Fruit fly (Drosophila melanogaster) whole organism, embryonic: ENCODE data around the gene CG11723.

ENCODE experiments used
- Aef1 ChIP-seq: fragments of 200-800 bp; sonication (Bioruptor generic); IDR thresholded peaks from 3 replicates; pipeline ENCODE4 v1.3.6; 2022; ENCODE audit warnings: missing biosample characterization, missing genetic modification characterization
- Atf-2 ChIP-seq: fragments of 200-800 bp; sonication (Bioruptor generic); optimal IDR thresholded peaks from 2 replicates; lab custom pipeline; 2016; ENCODE audit warnings: missing biosample characterization, missing genetic modification characterization
- Atf3 ChIP-seq: fragments of 200-800 bp; sonication (Bioruptor generic); optimal IDR thresholded peaks from 3 replicates; lab custom pipeline; 2016; ENCODE audit warnings: missing biosample characterization, missing genetic modification characterization
- Blimp-1 ChIP-seq: fragments of 200-800 bp; sonication (Bioruptor generic); optimal IDR thresholded peaks from 3 replicates; lab custom pipeline; 2018; ENCODE audit warnings: missing biosample characterization, missing genetic modification characterization, mild to moderate bottlenecking, moderate library complexity, missing genetic modification reagents
- CG10147 ChIP-seq: fragments of 200-800 bp; sonication (Bioruptor generic); optimal IDR thresholded peaks from 2 replicates; lab custom pipeline; 2019; ENCODE audit warnings: missing biosample characterization, mild to moderate bottlenecking, missing genetic modification characterization, moderate library complexity
- CG10274 ChIP-seq: fragments of 200-800 bp; sonication (Bioruptor generic); optimal IDR thresholded peaks from 3 replicates; lab custom pipeline; 2017; ENCODE audit warnings: missing biosample characterization, mild to moderate bottlenecking, missing genetic modification characterization
- CG12659 ChIP-seq: fragments of 200-800 bp; sonication (Bioruptor generic); optimal IDR thresholded peaks from 3 replicates; lab custom pipeline; 2017; ENCODE audit warnings: mild to moderate bottlenecking, missing biosample characterization, missing genetic modification reagents, missing genetic modification characterization
- CG12942 ChIP-seq: fragments of 200-800 bp; sonication (Bioruptor generic); optimal IDR thresholded peaks from 3 replicates; lab custom pipeline; 2016; ENCODE audit warnings: missing biosample characterization, missing genetic modification characterization
- CG14014 ChIP-seq: fragments of 200-800 bp; sonication (Bioruptor generic); IDR thresholded peaks from 2 replicates; pipeline ENCODE4 v1.3.6; 2022; ENCODE audit warnings: missing biosample characterization, missing genetic modification characterization
- CG14441 ChIP-seq: fragments of 200-800 bp; sonication (Bioruptor generic); IDR thresholded peaks from 2 replicates; pipeline ENCODE4 v1.3.6; 2022; ENCODE audit warnings: missing biosample characterization, missing genetic modification characterization
- CG1603 ChIP-seq: fragments of 200-800 bp; sonication (Bioruptor generic); optimal IDR thresholded peaks from 2 replicates; lab custom pipeline; 2019; ENCODE audit warnings: missing biosample characterization, mild to moderate bottlenecking, missing genetic modification characterization, moderate library complexity
- CG17385 ChIP-seq: fragments of 200-800 bp; sonication (Bioruptor generic); optimal IDR thresholded peaks from 3 replicates; lab custom pipeline; 2018; ENCODE audit warnings: missing biosample characterization, mild to moderate bottlenecking, missing genetic modification characterization
- CG17568 ChIP-seq: fragments of 200-800 bp; sonication (Bioruptor generic); optimal IDR thresholded peaks from 2 replicates; lab custom pipeline; 2018; ENCODE audit warnings: missing biosample characterization, mild to moderate bottlenecking, missing genetic modification characterization, moderate library complexity
- CG17829 ChIP-seq: fragments of 200-800 bp; optimal IDR thresholded peaks from 2 replicates; lab custom pipeline; 2019; ENCODE audit warnings: missing biosample characterization, mild to moderate bottlenecking, missing genetic modification characterization, moderate library complexity
- CG1792 ChIP-seq: fragments of 200-800 bp; sonication (Bioruptor generic); optimal IDR thresholded peaks from 2 replicates; lab custom pipeline; 2016; ENCODE audit warnings: missing biosample characterization, missing genetic modification characterization
- CG18476 ChIP-seq: fragments of 200-800 bp; sonication (Bioruptor generic); optimal IDR thresholded peaks from 2 replicates; lab custom pipeline; 2016; ENCODE audit warnings: missing biosample characterization, mild to moderate bottlenecking, missing genetic modification characterization
- CG2875 ChIP-seq: fragments of 200-800 bp; sonication (Bioruptor generic); optimal IDR thresholded peaks from 2 replicates; lab custom pipeline; 2017; ENCODE audit warnings: missing biosample characterization, mild to moderate bottlenecking, missing genetic modification characterization, missing genetic modification reagents
- CG4424 ChIP-seq: fragments of 200-800 bp; sonication (Bioruptor generic); optimal IDR thresholded peaks from 3 replicates; lab custom pipeline; 2016; ENCODE audit warnings: missing biosample characterization, missing genetic modification characterization
- CG6683 ChIP-seq: fragments of 200-800 bp; sonication (Bioruptor generic); optimal IDR thresholded peaks from 2 replicates; lab custom pipeline; 2017; ENCODE audit warnings: missing biosample characterization, mild to moderate bottlenecking, missing genetic modification characterization, missing genetic modification reagents
- CG7786 ChIP-seq: fragments of 200-800 bp; sonication (Bioruptor generic); optimal IDR thresholded peaks from 2 replicates; lab custom pipeline; 2016; ENCODE audit warnings: missing biosample characterization, missing genetic modification characterization
- CG7839 ChIP-seq: fragments of 200-800 bp; sonication (Bioruptor generic); optimal IDR thresholded peaks from 3 replicates; lab custom pipeline; 2018; ENCODE audit warnings: missing biosample characterization, mild to moderate bottlenecking, missing genetic modification characterization, moderate library complexity
- CG9817 ChIP-seq: fragments of 200-800 bp; sonication (Bioruptor generic); optimal IDR thresholded peaks from 2 replicates; lab custom pipeline; 2018; ENCODE audit warnings: missing biosample characterization, mild to moderate bottlenecking, missing genetic modification characterization, moderate library complexity
- D19B ChIP-seq: fragments of 200-800 bp; sonication (Bioruptor generic); optimal IDR thresholded peaks from 2 replicates; lab custom pipeline; 2017; ENCODE audit warnings: missing biosample characterization, mild to moderate bottlenecking, missing genetic modification characterization
- Hey ChIP-seq: fragments of 200-800 bp; sonication (Bioruptor generic); optimal IDR thresholded peaks from 3 replicates; lab custom pipeline; 2018; ENCODE audit warnings: missing biosample characterization, mild to moderate bottlenecking, missing genetic modification characterization
- Hmr ChIP-seq: fragments of 200-800 bp; sonication (Bioruptor generic); optimal IDR thresholded peaks from 3 replicates; lab custom pipeline; 2017; ENCODE audit warnings: mild to moderate bottlenecking, missing biosample characterization, missing genetic modification reagents, missing genetic modification characterization
- Kr ChIP-seq: fragments of 200-800 bp; sonication (Bioruptor generic); optimal IDR thresholded peaks from 2 replicates; lab custom pipeline; 2017; ENCODE audit warnings: missing biosample characterization, mild to moderate bottlenecking, missing genetic modification characterization
- Lim3 ChIP-seq: fragments of 200-800 bp; sonication (Bioruptor generic); IDR thresholded peaks from 2 replicates; pipeline ENCODE4 v1.3.6; 2022; ENCODE audit warnings: missing biosample characterization, missing genetic modification characterization
- Ptx1 ChIP-seq: fragments of 200-800 bp; sonication (Bioruptor generic); IDR thresholded peaks from 2 replicates; pipeline ENCODE4 v1.3.6; 2022; ENCODE audit warnings: missing biosample characterization, missing genetic modification characterization
- Stat92E ChIP-seq, 3 experiments: fragments of >200 bp in 2 of 3; fragments of 200-800 bp in 1 of 3; sonication (Bioruptor generic) in 1 of 3; optimal IDR thresholded peaks; 2 replicates each; lab custom pipeline; 2017 to 2019; ENCODE audit warnings: missing biosample characterization in 3 of 3, missing genetic modification characterization in 3 of 3, mild to moderate bottlenecking in 1 of 3, moderate library complexity in 1 of 3
- Xbp1 ChIP-seq: fragments of 200-800 bp; sonication (Bioruptor generic); optimal IDR thresholded peaks from 3 replicates; lab custom pipeline; 2016; ENCODE audit warnings: missing biosample characterization, mild to moderate bottlenecking, missing genetic modification characterization
- abd-A ChIP-seq: fragments of 200-800 bp; sonication (Bioruptor generic); optimal IDR thresholded peaks from 3 replicates; lab custom pipeline; 2019; ENCODE audit warnings: missing biosample characterization, mild to moderate bottlenecking, missing genetic modification characterization, moderate library complexity
- az2 ChIP-seq: fragments of 200-800 bp; sonication (Bioruptor generic); optimal IDR thresholded peaks from 3 replicates; lab custom pipeline; 2016; ENCODE audit warnings: missing biosample characterization, missing genetic modification characterization
- caup ChIP-seq: fragments of 200-800 bp; sonication (Bioruptor generic); optimal IDR thresholded peaks from 3 replicates; lab custom pipeline; 2017; ENCODE audit warnings: missing biosample characterization, mild to moderate bottlenecking, missing genetic modification characterization, moderate library complexity; ENCODE audit not compliant: severe bottlenecking
- cg ChIP-seq: fragments of 200-800 bp; sonication (Bioruptor generic); optimal IDR thresholded peaks from 3 replicates; lab custom pipeline; 2019; ENCODE audit warnings: missing biosample characterization, mild to moderate bottlenecking, missing genetic modification characterization, moderate library complexity
- crol ChIP-seq: fragments of 200-800 bp; sonication (Bioruptor generic); IDR thresholded peaks from 2 replicates; pipeline ENCODE4 v1.3.6; 2022; ENCODE audit warnings: missing biosample characterization, missing genetic modification characterization
- cwo ChIP-seq: fragments of 200-800 bp; sonication (Bioruptor generic); optimal IDR thresholded peaks from 3 replicates; lab custom pipeline; 2017; ENCODE audit warnings: missing biosample characterization, missing genetic modification characterization, mild to moderate bottlenecking, moderate library complexity, missing genetic modification reagents
- emc ChIP-seq: fragments of 200-800 bp; sonication (Bioruptor generic); optimal IDR thresholded peaks from 2 replicates; lab custom pipeline; 2016; ENCODE audit warnings: missing biosample characterization, missing genetic modification characterization
- fd3F ChIP-seq: fragments of 200-800 bp; sonication (Bioruptor generic); optimal IDR thresholded peaks from 2 replicates; lab custom pipeline; 2018; ENCODE audit warnings: missing biosample characterization, mild to moderate bottlenecking, missing genetic modification characterization, moderate library complexity
- gcm2 ChIP-seq: fragments of 200-800 bp; sonication (Bioruptor generic); optimal IDR thresholded peaks from 2 replicates; lab custom pipeline; 2016; ENCODE audit warnings: missing biosample characterization, missing genetic modification characterization
- jumu ChIP-seq: fragments of 200-800 bp; sonication (Bioruptor generic); optimal IDR thresholded peaks from 3 replicates; lab custom pipeline; 2016; ENCODE audit warnings: missing biosample characterization, missing genetic modification characterization
- lab ChIP-seq: fragments of 200-800 bp; sonication (Bioruptor generic); optimal IDR thresholded peaks from 3 replicates; lab custom pipeline; 2017; ENCODE audit warnings: missing biosample characterization, missing genetic modification characterization, mild to moderate bottlenecking, moderate library complexity, missing genetic modification reagents
- lilli ChIP-seq: fragments of 200-800 bp; sonication (Bioruptor generic); optimal IDR thresholded peaks from 3 replicates; lab custom pipeline; 2016; ENCODE audit warnings: missing biosample characterization, missing genetic modification characterization
- nmo ChIP-seq: fragments of 200-800 bp; sonication (Bioruptor generic); optimal IDR thresholded peaks from 2 replicates; lab custom pipeline; 2018; ENCODE audit warnings: missing biosample characterization, mild to moderate bottlenecking, missing genetic modification characterization, moderate library complexity
- oc ChIP-seq: fragments of 200-800 bp; sonication (Bioruptor generic); optimal IDR thresholded peaks from 2 replicates; lab custom pipeline; 2018; ENCODE audit warnings: missing biosample characterization, mild to moderate bottlenecking, missing genetic modification characterization, moderate library complexity
- peb ChIP-seq: fragments of 200-800 bp; sonication (Bioruptor generic); IDR thresholded peaks from 2 replicates; pipeline ENCODE4 v1.3.6; 2022; ENCODE audit warnings: missing biosample characterization, missing genetic modification characterization
- salm ChIP-seq: fragments of 200-800 bp; sonication (Bioruptor generic); optimal IDR thresholded peaks from 2 replicates; lab custom pipeline; 2018; ENCODE audit warnings: missing biosample characterization, mild to moderate bottlenecking, missing genetic modification characterization
- vvl ChIP-seq: fragments of 200-800 bp; sonication (Bioruptor generic); IDR thresholded peaks from 2 replicates; pipeline ENCODE4 v1.3.6; 2022; ENCODE audit warnings: missing biosample characterization, missing genetic modification characterization
- wek ChIP-seq: fragments of 200-800 bp; sonication (Bioruptor generic); optimal IDR thresholded peaks from 3 replicates; lab custom pipeline; 2018; ENCODE audit warnings: missing biosample characterization, mild to moderate bottlenecking, missing genetic modification characterization, moderate library complexity

Gene CG11723

dm6 chr2L:2177312-2177968, 30.4 kb upstream of the CG11723 start (continued):
- TF ChIP-seq lilli (GFP tag; lab: Kevin White, UChicago) (peak; percentile 64), vvl (GFP tag; lab: Robert Waterston, UW) (peak; percentile 66), Stat92E (GFP tag; optimal IDR thresholded peaks at IDR 0.05; lab: Kevin White, UChicago) (peak in 1 of 3 experiments; percentile 46), cwo (GFP tag; lab: Kevin White, UChicago) (peak; percentile 17), caup (GFP tag; lab: Kevin White, UChicago) (peak; percentile 32), CG12659 (GFP tag; lab: Kevin White, UChicago) (peak; percentile 45), CG6683 (GFP tag; lab: Kevin White, UChicago) (no peak), CG14014 (peak; percentile 43; the same call in 1 of the 2 replicates), cg (no peak), CG7786 (GFP tag; lab: Kevin White, UChicago) (peak; percentile 54), CG12942 (GFP tag; lab: Kevin White, UChicago) (no peak), fd3F (GFP tag; lab: Kevin White, UChicago) (peak; percentile 0), salm (tag; lab: Kevin White, UChicago) (no peak), emc (GFP tag; lab: Kevin White, UChicago) (no peak), Hey (no peak), jumu (GFP tag; lab: Kevin White, UChicago) (peak; percentile 27), Atf3 (GFP tag; lab: Kevin White, UChicago) (no peak), Aef1 (GFP tag; lab: Robert Waterston, UW) (0 out of 3 replicates have a peak, but pooled peaks have one; percentile 15), CG17568 (GFP tag; lab: Kevin White, UChicago) (no peak), CG17829 (tag; lab: Kevin White, UChicago) (peak; percentile 23), CG1792 (GFP tag; lab: Kevin White, UChicago) (no peak), CG9817 (peak; percentile 37), CG4424 (peak; percentile 52), peb (0 out of 2 replicates have a peak, but pooled peaks have one; percentile 27), Lim3 (GFP tag; lab: Robert Waterston, UW) (no peak), lab (peak; percentile 23), CG2875 (GFP tag; lab: Kevin White, UChicago) (no peak), Xbp1 (GFP tag; lab: Kevin White, UChicago) (peak; percentile 48), gcm2 (GFP tag; lab: Kevin White, UChicago) (peak; percentile 64), CG14441 (GFP tag; lab: Robert Waterston, UW) (peak; percentile 48), Atf-2 (GFP tag; lab: Kevin White, UChicago) (peak; percentile 50), abd-A (no peak), CG18476 (GFP tag; lab: Kevin White, UChicago) (peak; percentile 30), CG10274 (peak; percentile 25), wek (GFP tag; lab: Kevin White, UChicago) (peak; percentile 6), CG10147 (GFP tag; lab: Kevin White, UChicago) (no peak), CG1603 (tag; lab: Kevin White, UChicago) (peak; percentile 24), Hmr (GFP tag; lab: Kevin White, UChicago) (peak; percentile 63), Ptx1 (GFP tag; lab: Robert Waterston, UW) (peak; percentile 32; the same call in 1 of the 2 replicates), nmo (GFP tag; lab: Kevin White, UChicago) (peak; percentile 31), az2 (GFP tag; lab: Kevin White, UChicago) (peak; percentile 52), Kr (GFP tag; lab: Kevin White, UChicago) (no peak), oc (tag; lab: Kevin White, UChicago) (no peak), crol (GFP tag; lab: Robert Waterston, UW) (no peak), Blimp-1 (GFP tag; lab: Kevin White, UChicago) (peak; percentile 41), D19B (GFP tag; lab: Kevin White, UChicago) (peak; percentile 35), CG17385 (GFP tag; lab: Kevin White, UChicago) (no peak), CG7839 (tag; lab: Kevin White, UChicago) (peak; percentile 46)
